Fruit fly (Drosophila melanogaster) whole organism, wandering third instar larva: ENCODE results near the gene otu.

ENCODE experiments used
- Abd-B ChIP-seq: fragments of >200 bp; optimal IDR thresholded peaks from 2 replicates; lab custom pipeline; 2017; ENCODE audit warnings: missing biosample characterization, missing genetic modification characterization
- Dif ChIP-seq: fragments of 200-275, 200-300 bp; sonication (Bioruptor generic); optimal IDR thresholded peaks from 2 replicates; lab custom pipeline; 2018; ENCODE audit warnings: missing biosample characterization, missing genetic modification characterization; ENCODE audit not compliant: partially characterized antibody
- HLH106 ChIP-seq: fragments of 200-800 bp; optimal IDR thresholded peaks from 3 replicates; lab custom pipeline; 2019; ENCODE audit warnings: missing biosample characterization, mild to moderate bottlenecking, missing genetic modification characterization, moderate library complexity
- Hnf4 ChIP-seq: fragments of 200-800 bp; sonication (Bioruptor generic); optimal IDR thresholded peaks from 2 replicates; lab custom pipeline; 2016; ENCODE audit warnings: missing biosample characterization, mild to moderate bottlenecking, missing genetic modification characterization
- OdsH ChIP-seq: fragments of 200-800 bp; sonication (Bioruptor generic); optimal IDR thresholded peaks from 2 replicates; lab custom pipeline; 2016; ENCODE audit warnings: missing biosample characterization, mild to moderate bottlenecking, missing genetic modification characterization
- Sp1 ChIP-seq: fragments of 200-800 bp; sonication (Bioruptor generic); optimal IDR thresholded peaks from 3 replicates; lab custom pipeline; 2019; ENCODE audit warnings: missing biosample characterization, mild to moderate bottlenecking, missing genetic modification characterization, moderate library complexity
- Vsx2 ChIP-seq: fragments of 200-300, 225-300 bp; sonication (Bioruptor generic); optimal IDR thresholded peaks from 2 replicates; lab custom pipeline; 2018; ENCODE audit warnings: missing biosample characterization, missing genetic modification characterization; ENCODE audit not compliant: partially characterized antibody
- dmrt93B ChIP-seq: fragments of 200-800 bp; sonication (Bioruptor generic); optimal IDR thresholded peaks from 2 replicates; lab custom pipeline; 2018; ENCODE audit warnings: missing biosample characterization, mild to moderate bottlenecking, missing genetic modification characterization
- dsf ChIP-seq: sonication (Bioruptor generic); optimal IDR thresholded peaks from 2 replicates; lab custom pipeline; 2016; ENCODE audit warnings: missing biosample characterization, missing genetic modification characterization, borderline replicate concordance
- fru ChIP-seq: fragments of 200-800 bp; sonication (Bioruptor generic); optimal IDR thresholded peaks from 3 replicates; lab custom pipeline; 2016; ENCODE audit warnings: missing biosample characterization, mild to moderate bottlenecking, missing genetic modification characterization
- h ChIP-seq: fragments of 200-800 bp; sonication (Bioruptor generic); optimal IDR thresholded peaks from 3 replicates; lab custom pipeline; 2016; ENCODE audit warnings: missing biosample characterization, mild to moderate bottlenecking, missing genetic modification characterization
- psq ChIP-seq: fragments of 200-800 bp; sonication (Bioruptor generic); optimal IDR thresholded peaks from 3 replicates; lab custom pipeline; 2017; ENCODE audit warnings: missing biosample characterization, mild to moderate bottlenecking, missing genetic modification characterization, moderate library complexity
- usp ChIP-seq: fragments of >200 bp; optimal IDR thresholded peaks from 2 replicates; lab custom pipeline; 2017; ENCODE audit warnings: missing biosample characterization, missing genetic modification characterization

DNA sequence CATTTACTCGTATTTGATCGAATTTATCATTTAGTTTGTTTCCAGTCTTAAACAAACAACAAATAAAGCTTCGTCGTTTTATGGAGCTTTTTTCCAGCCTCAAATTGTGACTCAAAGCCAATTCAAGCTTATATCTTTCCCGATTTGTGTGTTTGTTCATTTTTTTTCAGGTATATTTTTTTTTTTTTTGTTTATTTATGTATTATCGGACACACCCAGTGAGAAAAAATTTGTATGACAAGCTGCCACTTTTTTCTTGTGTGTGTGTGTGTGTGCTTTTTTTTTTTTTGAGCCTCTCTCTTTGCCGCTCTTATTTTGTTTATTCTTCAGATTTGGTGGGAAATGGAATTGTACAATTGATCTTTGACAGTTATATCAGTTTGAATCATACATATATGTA, 33.2 kb upstream of the otu start:
- no peak for TF ChIP-seq Abd-B
- no peak for TF ChIP-seq HLH106 (tag; lab: Kevin White, UChicago)
- no peak for TF ChIP-seq usp (GFP tag; lab: Kevin White, UChicago)
- TF ChIP-seq Hnf4 (GFP tag; lab: Kevin White, UChicago), result no peak
- TF ChIP-seq Dif, result no peak
- TF ChIP-seq h (GFP tag; lab: Kevin White, UChicago), result no peak
- TF ChIP-seq Sp1 (GFP tag; lab: Kevin White, UChicago), result no peak
- no peak for TF ChIP-seq psq (GFP tag; lab: Kevin White, UChicago)
- no peak for TF ChIP-seq OdsH (GFP tag; lab: Kevin White, UChicago)
- no peak for TF ChIP-seq dmrt93B (GFP tag; lab: Kevin White, UChicago)
- TF ChIP-seq Vsx2 (GFP tag; lab: Kevin White, UChicago), result no peak
- TF ChIP-seq fru, result no peak
- no peak for TF ChIP-seq dsf (GFP tag; lab: Kevin White, UChicago)
